ENCODE assay signal across 4 worm cellular contexts in the genomic region with DNA sequence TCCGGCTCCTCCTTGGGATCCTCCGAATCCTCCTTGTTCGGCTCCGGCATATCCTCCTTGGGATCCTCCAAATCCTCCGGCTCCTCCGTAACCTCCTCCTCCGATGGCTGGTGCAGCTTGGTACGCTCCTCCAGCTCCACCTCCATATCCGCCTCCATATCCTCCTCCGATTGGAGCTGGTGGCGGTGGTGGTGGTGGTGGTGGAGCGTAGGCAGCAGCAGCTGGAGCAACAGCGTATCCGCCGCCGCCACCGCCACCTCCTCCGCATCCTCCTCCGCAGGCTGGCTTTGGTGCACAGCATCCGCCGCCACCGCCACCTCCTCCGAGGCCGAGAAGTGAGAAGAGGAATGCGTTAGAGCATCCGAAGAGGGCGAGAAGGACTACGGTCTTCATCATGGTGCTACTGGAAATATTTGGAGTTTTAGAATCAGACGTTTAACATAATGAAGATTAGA.
TF ChIP-seq lines count a peak whose summit lies in the region.

A gene (minus strand): TSS at position 405 of the 455 bp plus-strand sequence.

TF ChIP-seq in whole organism, L1 larva, 84 proteins besides CTCF, POLR2A, EP300 and RAD21:
- TF ChIP-seq ceh-8 (GFP tag; optimal IDR thresholded peaks at IDR 0.05; lab: Kevin White, UChicago): peak; percentile 62
- TF ChIP-seq blmp-1 (tag; optimal IDR thresholded peaks at IDR 0.05; lab: Kevin White, UChicago): no peak

TF ChIP-seq in whole organism, L4 larva, 104 proteins besides CTCF, POLR2A, EP300 and RAD21:
- TF ChIP-seq F37D6.2 (tag; optimal IDR thresholded peaks at IDR 0.05; lab: Kevin White, UChicago) (no peak), F49E8.2 (tag; optimal IDR thresholded peaks at IDR 0.05; lab: Kevin White, UChicago; ENCODE audit: borderline replicate concordance) (no peak), lir-3 (tag; optimal IDR thresholded peaks at IDR 0.05; lab: Kevin White, UChicago) (no peak), set-16 (GFP tag; IDR thresholded peaks at IDR 0.05; lab: Robert Waterston, UW) (peak; percentile 96), hmg-1.1 (GFP tag; IDR thresholded peaks at IDR 0.05; lab: Robert Waterston, UW) (no peak), lin-29 (GFP tag; IDR thresholded peaks at IDR 0.05; lab: Robert Waterston, UW) (no peak), ceh-20 (GFP tag; IDR thresholded peaks at IDR 0.05; lab: Robert Waterston, UW) (no peak), dmd-8 (GFP tag; IDR thresholded peaks at IDR 0.05; lab: Robert Waterston, UW) (0 out of 2 replicates have a peak, but pooled peaks have one; percentile 45), lin-15B (tag; optimal IDR thresholded peaks at IDR 0.05; lab: Kevin White, UChicago) (no peak), aha-1 (tag; lab: Kevin White, UChicago) (peak; percentile 82)

TF ChIP-seq in whole organism, midembryonic, 9 proteins besides CTCF, POLR2A, EP300 and RAD21:
- TF ChIP-seq cog-1 (tag; optimal IDR thresholded peaks at IDR 0.05; lab: Kevin White, UChicago) (no peak), tab-1 (GFP tag; IDR thresholded peaks at IDR 0.05; lab: Robert Waterston, UW) (no peak), klf-2 (GFP tag; conservative IDR thresholded peaks at IDR 0.05; lab: Robert Waterston, UW) (no peak), ref-1 (GFP tag; conservative IDR thresholded peaks at IDR 0.05; lab: Robert Waterston, UW) (no peak), ztf-29 (GFP tag; IDR thresholded peaks at IDR 0.05; lab: Robert Waterston, UW) (no peak), flt-1 (GFP tag; IDR thresholded peaks at IDR 0.05; lab: Robert Waterston, UW) (0 out of 2 replicates have a peak, but pooled peaks have one; percentile 39), ztf-23 (GFP tag; IDR thresholded peaks at IDR 0.05; lab: Robert Waterston, UW) (no peak)

TF ChIP-seq in whole organism, young adult, 124 proteins besides CTCF, POLR2A, EP300 and RAD21:
- TF ChIP-seq repo-1 (tag; optimal IDR thresholded peaks at IDR 0.05; lab: Kevin White, UChicago) (no peak), Y67H2A.10 (GFP tag; conservative IDR thresholded peaks at IDR 0.05; lab: Robert Waterston, UW) (no peak), F39B2.1 (GFP tag; IDR thresholded peaks at IDR 0.05; lab: Robert Waterston, UW) (no peak), nfya-1 (tag; optimal IDR thresholded peaks at IDR 0.05; lab: Kevin White, UChicago; ENCODE audit: borderline replicate concordance, insufficient read depth) (no peak), F37B4.10 (GFP tag; IDR thresholded peaks at IDR 0.05; lab: Robert Waterston, UW) (0 out of 2 replicates have a peak, but pooled peaks have one; percentile 28), hmg-1.2 (GFP tag; IDR thresholded peaks at IDR 0.05; lab: Robert Waterston, UW) (no peak), lir-1 (GFP tag; conservative IDR thresholded peaks at IDR 0.05; lab: Robert Waterston, UW) (no peak), egrh-3 (GFP tag; IDR thresholded peaks at IDR 0.05; lab: Robert Waterston, UW) (peak; percentile 95), hsf-1 (GFP tag; IDR thresholded peaks at IDR 0.05; lab: Robert Waterston, UW) (no peak), K11D2.4 (GFP tag; IDR thresholded peaks at IDR 0.05; lab: Robert Waterston, UW) (no peak), F57A8.1 (GFP tag; optimal IDR thresholded peaks at IDR 0.05; lab: Kevin White, UChicago) (no peak), dox-1 (GFP tag; IDR thresholded peaks at IDR 0.05; lab: Robert Waterston, UW) (no peak), unc-62 (GFP tag; optimal IDR thresholded peaks at IDR 0.05; lab: Kevin White, UChicago) (no peak), athp-1 (tag; optimal IDR thresholded peaks at IDR 0.05; lab: Kevin White, UChicago) (no peak), madf-3 (GFP tag; IDR thresholded peaks at IDR 0.05; lab: Robert Waterston, UW) (peak; percentile 64; the same call in 1 of the 2 replicates), mcd-1 (GFP tag; IDR thresholded peaks at IDR 0.05; lab: Robert Waterston, UW) (no peak; the same call in 1 of the 2 replicates), lin-54 (GFP tag; optimal IDR thresholded peaks at IDR 0.05; lab: Kevin White, UChicago) (no peak), hrde-1 (tag; optimal IDR thresholded peaks at IDR 0.05; lab: Kevin White, UChicago; ENCODE audit: borderline replicate concordance) (no peak), gei-17 (GFP tag; optimal IDR thresholded peaks at IDR 0.05; lab: Kevin White, UChicago) (no peak), mel-28 (tag; optimal IDR thresholded peaks at IDR 0.05; lab: Kevin White, UChicago; ENCODE audit: borderline replicate concordance) (no peak), F22D6.2 (tag; optimal IDR thresholded peaks at IDR 0.05; lab: Kevin White, UChicago) (no peak), F57C9.4 (tag; optimal IDR thresholded peaks at IDR 0.05; lab: Kevin White, UChicago) (no peak), hmg-20 (GFP tag; IDR thresholded peaks at IDR 0.05; lab: Robert Waterston, UW) (no peak), ceh-100 (GFP tag; IDR thresholded peaks at IDR 0.05; lab: Robert Waterston, UW) (no peak), snpc-4 (GFP tag; optimal IDR thresholded peaks at IDR 0.05; lab: Kevin White, UChicago) (no peak), snpc-4 (tag; optimal IDR thresholded peaks at IDR 0.05; lab: Kevin White, UChicago) (no peak), let-526 (GFP tag; IDR thresholded peaks at IDR 0.05; lab: Robert Waterston, UW) (no peak), atf-7 (tag; optimal IDR thresholded peaks at IDR 0.05; lab: Kevin White, UChicago) (no peak), ztf-25 (GFP tag; IDR thresholded peaks at IDR 0.05; lab: Robert Waterston, UW) (0 out of 2 replicates have a peak, but pooled peaks have one; percentile 49), tbp1 (GFP tag; optimal IDR thresholded peaks at IDR 0.05; lab: Kevin White, UChicago) (no peak), ceh-27 (GFP tag; optimal IDR thresholded peaks at IDR 0.05; lab: Kevin White, UChicago) (no peak), lin-35 (GFP tag; optimal IDR thresholded peaks at IDR 0.05; lab: Kevin White, UChicago) (no peak), zfh-2 (GFP tag; conservative IDR thresholded peaks at IDR 0.05; lab: Robert Waterston, UW) (peak; percentile 85), nhr-27 (tag; optimal IDR thresholded peaks at IDR 0.05; lab: Kevin White, UChicago) (no peak), ztf-28 (GFP tag; IDR thresholded peaks at IDR 0.05; lab: Robert Waterston, UW) (no peak), D2030.7 (GFP tag; IDR thresholded peaks at IDR 0.05; lab: Robert Waterston, UW) (no peak), nfyb-1 (GFP tag; IDR thresholded peaks at IDR 0.05; lab: Robert Waterston, UW) (no peak), bed-2 (GFP tag; IDR thresholded peaks at IDR 0.05; lab: Robert Waterston, UW) (no peak)
